Fruit fly (Drosophila melanogaster): ENCODE results near the gene Fer1.

The Fer1 gene

dm6 chr3R:7086377-7087200 is 49.4 kb upstream of the Fer1 start, which contains the start of gene alphaTub84B (continued):
- TF ChIP-seq gsb (GFP tag; IDR thresholded peaks at IDR 0.05) (peak; percentile 60), Dek (tag; optimal IDR thresholded peaks at IDR 0.05) (peak; percentile 64), twi (tag; optimal IDR thresholded peaks at IDR 0.05) (no peak), Opbp (GFP tag; IDR thresholded peaks at IDR 0.05; ENCODE audit: partially characterized antibody) (peak; percentile 73; the same call in 2 of the 3 replicates), CG10147 (GFP tag; optimal IDR thresholded peaks at IDR 0.05) (peak; percentile 61), Oli (tag; optimal IDR thresholded peaks at IDR 0.05) (peak; percentile 20), pan (optimal IDR thresholded peaks at IDR 0.05) (no peak), pan (GFP tag; optimal IDR thresholded peaks at IDR 0.05 in 1 of 2, IDR thresholded peaks at IDR 0.05 in 1 of 2) (peak in 1 of 2 experiments; percentile 59), gce (GFP tag; IDR thresholded peaks at IDR 0.05) (peak; percentile 59; the same call in 1 of the 3 replicates), pho (GFP tag; optimal IDR thresholded peaks at IDR 0.05) (peak; percentile 64), CG16863 (GFP tag; optimal IDR thresholded peaks at IDR 0.05) (peak; percentile 73), vvl (GFP tag; IDR thresholded peaks at IDR 0.05) (peak; percentile 88), unpg (GFP tag; optimal IDR thresholded peaks at IDR 0.05) (peak; percentile 43), CG32772 (GFP tag; IDR thresholded peaks at IDR 0.05) (peak; percentile 51; the same call in 1 of the 2 replicates), Lpt (GFP tag; optimal IDR thresholded peaks at IDR 0.05) (no peak), CG10274 (GFP tag; optimal IDR thresholded peaks at IDR 0.05) (peak; percentile 5), CG9437 (GFP tag; optimal IDR thresholded peaks at IDR 0.05) (no peak), CG18619 (GFP tag; optimal IDR thresholded peaks at IDR 0.05) (peak; percentile 53), CG1792 (GFP tag; optimal IDR thresholded peaks at IDR 0.05) (peak; percentile 53), phol (tag; optimal IDR thresholded peaks at IDR 0.05) (peak; percentile 88), Ssrp (tag; optimal IDR thresholded peaks at IDR 0.05) (peak; percentile 24), CG1647 (GFP tag; optimal IDR thresholded peaks at IDR 0.05) (peak; percentile 79), CG10959 (GFP tag; IDR thresholded peaks at IDR 0.05) (peak; percentile 52; the same call in 1 of the 2 replicates), dpn (GFP tag; optimal IDR thresholded peaks at IDR 0.05) (peak; percentile 57 to 81), CG10431 (GFP tag; optimal IDR thresholded peaks at IDR 0.05) (peak; percentile 75), gcm2 (GFP tag; optimal IDR thresholded peaks at IDR 0.05) (no peak), mld (GFP tag; IDR thresholded peaks at IDR 0.05; ENCODE audit: partially characterized antibody) (no peak; the same call in 2 of the 3 replicates), insv (GFP tag; optimal IDR thresholded peaks at IDR 0.05) (peak in 1 of 2 experiments; percentile 44), CG4820 (GFP tag; optimal IDR thresholded peaks at IDR 0.05) (no peak), nerfin-1 (tag; optimal IDR thresholded peaks at IDR 0.05) (peak; percentile 90), CG11085 (GFP tag; IDR thresholded peaks at IDR 0.05) (0 out of 2 replicates have a peak, but pooled peaks have one; percentile 37), cad (GFP tag; optimal IDR thresholded peaks at IDR 0.05) (no peak), Stat92E (GFP tag; optimal IDR thresholded peaks at IDR 0.05) (peak in 1 of 3 experiments; percentile 96), NC2α (GFP tag; optimal IDR thresholded peaks at IDR 0.05) (peak; percentile 87), Scr (GFP tag; IDR thresholded peaks at IDR 0.05; ENCODE audit: partially characterized antibody) (no peak; the same call in none of the 2 replicates), amos (GFP tag; IDR thresholded peaks at IDR 0.05; ENCODE audit: partially characterized antibody) (peak; percentile 68), Gug (GFP tag; IDR thresholded peaks at IDR 0.05) (peak; percentile 73; the same call in 3 of the 4 replicates), dm (GFP tag; optimal IDR thresholded peaks at IDR 0.05) (peak; percentile 54), CG32532 (GFP tag; IDR thresholded peaks at IDR 0.05) (peak; percentile 51), B-H1 (GFP tag; IDR thresholded peaks at IDR 0.05) (no peak; the same call in 2 of the 3 replicates), Deaf1 (tag; optimal IDR thresholded peaks at IDR 0.05) (peak; percentile 32), CG4360 (GFP tag; IDR thresholded peaks at IDR 0.05) (peak; percentile 42; the same call in 1 of the 2 replicates), sc (optimal IDR thresholded peaks at IDR 0.05) (no peak), sc (GFP tag; optimal IDR thresholded peaks at IDR 0.05) (no peak), kah (GFP tag; optimal IDR thresholded peaks at IDR 0.05) (peak; percentile 34), CG13775 (GFP tag; optimal IDR thresholded peaks at IDR 0.05) (peak; percentile 57), CG4328 (GFP tag; optimal IDR thresholded peaks at IDR 0.05) (peak; percentile 61), BtbVII (GFP tag; optimal IDR thresholded peaks at IDR 0.05) (peak; percentile 91)

Measured in whole organism, embryonic.